Worm (Caenorhabditis elegans) whole organism, L1 larva: ENCODE data around the gene bbln-1.

ENCODE experiments used
- C34B4.2 ChIP-seq: sonication (generic microtip); optimal IDR thresholded peaks from 2 replicates; lab custom pipeline; 2017; ENCODE audit warnings: mild to moderate bottlenecking, missing genetic modification characterization, missing compliant biosample characterization
- F16B12.6 ChIP-seq: fragments of 150-350 bp; optimal IDR thresholded peaks from 2 replicates; lab custom pipeline; 2014; ENCODE audit warnings: missing biosample characterization, missing genetic modification characterization
- alr-1 ChIP-seq: fragments of 200-800 bp; sonication (Bioruptor generic); optimal IDR thresholded peaks from 2 replicates; lab custom pipeline; 2018; ENCODE audit warnings: borderline replicate concordance, mild to moderate bottlenecking, missing genetic modification characterization, missing compliant biosample characterization
- blmp-1 ChIP-seq: fragments of 150-350 bp; optimal IDR thresholded peaks from 2 replicates; lab custom pipeline; 2014; ENCODE audit warnings: missing biosample characterization, missing genetic modification characterization
- ceh-8 ChIP-seq: fragments of 200-800 bp; sonication (Bioruptor generic); optimal IDR thresholded peaks from 2 replicates; lab custom pipeline; 2018; ENCODE audit warnings: mild to moderate bottlenecking, missing genetic modification characterization, moderate library complexity, missing compliant biosample characterization
- ceh-82 ChIP-seq, 3 experiments: fragments of 150-350 bp in 1 of 3; sonication (generic microtip) in 2 of 3; optimal IDR thresholded peaks; 2 replicates each; lab custom pipeline; 2014 to 2017; ENCODE audit warnings: missing biosample characterization in 3 of 3, missing genetic modification characterization in 3 of 3
- ceh-88 ChIP-seq: fragments of 200-800 bp; sonication (Bioruptor generic); IDR thresholded peaks from 2 replicates; pipeline ENCODE4 v1.3.6; 2022; ENCODE audit warnings: missing genetic modification characterization, missing compliant biosample characterization
- ceh-90 ChIP-seq: sonication (generic microtip); optimal IDR thresholded peaks from 2 replicates; lab custom pipeline; 2016; ENCODE audit warnings: missing genetic modification characterization, missing compliant biosample characterization
- dpl-1 ChIP-seq, 3 experiments: fragments of 150-350 bp in 2 of 3; sonication (generic microtip) in 1 of 3; optimal IDR thresholded peaks; 2 replicates each; lab custom pipeline; 2014 to 2017; ENCODE audit warnings: missing biosample characterization in 3 of 3, missing genetic modification characterization in 3 of 3, missing genetic modification reagents in 3 of 3
- efl-1 ChIP-seq, 4 experiments: fragments of 150-350 bp; optimal IDR thresholded peaks in 3 of 4; peaks in 1 of 4; 1 replicate in 1 of 4; 2 replicates in 3 of 4; lab custom pipeline; 2014; ENCODE audit warnings: missing biosample characterization in 2 of 4, missing genetic modification characterization in 2 of 4, missing genetic modification reagents in 2 of 4
- efl-3 ChIP-seq: fragments of 200-800 bp; sonication (Bioruptor generic); optimal IDR thresholded peaks from 2 replicates; lab custom pipeline; 2018; ENCODE audit warnings: mild to moderate bottlenecking, missing genetic modification characterization, missing compliant biosample characterization
- egl-27 ChIP-seq, 2 experiments: fragments of 150-350 bp in 1 of 2; sonication (generic microtip); optimal IDR thresholded peaks; 3 replicates each; lab custom pipeline; 2017 to 2018; ENCODE audit warnings: missing biosample characterization in 2 of 2, missing genetic modification characterization in 2 of 2, missing genetic modification reagents in 2 of 2
- elt-2 ChIP-seq: sonication (generic microtip); optimal IDR thresholded peaks from 2 replicates; lab custom pipeline; 2016; ENCODE audit warnings: missing genetic modification characterization, mild to moderate bottlenecking, inconsistent platforms, missing compliant biosample characterization, missing genetic modification reagents
- elt-3 ChIP-seq, 6 experiments: fragments of 150-350 bp in 1 of 6; sonication (generic microtip); optimal IDR thresholded peaks; 2 replicates each; lab custom pipeline; 2017 to 2018; ENCODE audit warnings: missing biosample characterization in 6 of 6, missing genetic modification characterization in 6 of 6, inconsistent platforms in 1 of 6
- fkh-10 ChIP-seq: sonication (generic microtip); optimal IDR thresholded peaks from 2 replicates; lab custom pipeline; 2017; ENCODE audit warnings: missing biosample characterization, missing genetic modification reagents, missing genetic modification characterization
- fkh-8 ChIP-seq: sonication (generic microtip); optimal IDR thresholded peaks from 2 replicates; lab custom pipeline; 2016; ENCODE audit warnings: mild to moderate bottlenecking, missing genetic modification characterization, missing compliant biosample characterization
- fos-1 ChIP-seq: fragments of 150-350 bp; optimal IDR thresholded peaks from 2 replicates; lab custom pipeline; 2014; ENCODE audit warnings: missing biosample characterization, missing genetic modification characterization
- grh-1 ChIP-seq: fragments of 200-800 bp; sonication (Bioruptor generic); IDR thresholded peaks from 2 replicates; pipeline ENCODE4 v1.3.6; 2022; ENCODE audit warnings: missing genetic modification reagents, missing genetic modification characterization, missing compliant biosample characterization
- hlh-17 ChIP-seq: fragments of 200-800 bp; sonication (Bioruptor generic); optimal IDR thresholded peaks from 2 replicates; lab custom pipeline; 2018; ENCODE audit warnings: missing genetic modification characterization, mild to moderate bottlenecking, missing compliant biosample characterization, moderate library complexity, borderline replicate concordance
- hlh-4 ChIP-seq: sonication (generic microtip); optimal IDR thresholded peaks from 2 replicates; lab custom pipeline; 2016; ENCODE audit warnings: mild to moderate bottlenecking, missing genetic modification characterization, missing compliant biosample characterization
- irx-1 ChIP-seq: sonication (generic microtip); optimal IDR thresholded peaks from 2 replicates; lab custom pipeline; 2016; ENCODE audit warnings: missing genetic modification characterization, missing compliant biosample characterization
- lin-13 ChIP-seq: fragments of 150-350 bp; optimal IDR thresholded peaks from 2 replicates; lab custom pipeline; 2014; ENCODE audit warnings: missing biosample characterization, missing genetic modification reagents, missing genetic modification characterization
- lin-14 ChIP-seq: fragments of 200-800 bp; sonication (Bioruptor generic); optimal IDR thresholded peaks from 2 replicates; lab custom pipeline; 2018; ENCODE audit warnings: mild to moderate bottlenecking, missing genetic modification characterization, moderate library complexity, missing compliant biosample characterization
- lin-15B ChIP-seq: fragments of 150-350 bp; sonication (generic microtip); optimal IDR thresholded peaks from 3 replicates; lab custom pipeline; 2014; ENCODE audit warnings: missing biosample characterization, missing genetic modification characterization
- lin-35 ChIP-seq, 2 experiments: fragments of 150-350 bp; optimal IDR thresholded peaks; 2 replicates each; lab custom pipeline; 2014; ENCODE audit warnings: missing biosample characterization in 2 of 2, missing genetic modification characterization in 2 of 2, missing genetic modification reagents in 2 of 2
- lin-39 ChIP-seq: fragments of 150-350 bp; optimal IDR thresholded peaks from 2 replicates; lab custom pipeline; 2014; ENCODE audit warnings: missing biosample characterization, missing genetic modification reagents, missing genetic modification characterization
- lir-3 ChIP-seq: sonication (generic microtip); optimal IDR thresholded peaks from 2 replicates; lab custom pipeline; 2016; ENCODE audit warnings: mild to moderate bottlenecking, missing genetic modification characterization, moderate library complexity, missing compliant biosample characterization; ENCODE audit not compliant: poor library complexity
- mab-9 ChIP-seq: fragments of 200-800 bp; sonication (Bioruptor generic); IDR thresholded peaks from 2 replicates; pipeline ENCODE4 v1.3.6; 2022; ENCODE audit warnings: missing genetic modification reagents, missing genetic modification characterization, missing compliant biosample characterization
- mef-2 ChIP-seq: fragments of 150-350 bp; optimal IDR thresholded peaks from 2 replicates; lab custom pipeline; 2014; ENCODE audit warnings: missing biosample characterization, missing genetic modification characterization
- nhr-12 ChIP-seq: sonication (generic microtip); optimal IDR thresholded peaks from 2 replicates; lab custom pipeline; 2017; ENCODE audit warnings: missing biosample characterization, missing genetic modification characterization
- nhr-20 ChIP-seq: sonication (generic microtip); optimal IDR thresholded peaks from 2 replicates; lab custom pipeline; 2016; ENCODE audit warnings: mild to moderate bottlenecking, missing genetic modification characterization, missing compliant biosample characterization
- nhr-47 ChIP-seq: sonication (generic microtip); optimal IDR thresholded peaks from 2 replicates; lab custom pipeline; 2016; ENCODE audit warnings: mild to moderate bottlenecking, missing genetic modification characterization, moderate library complexity, missing compliant biosample characterization
- nhr-76 ChIP-seq: sonication (generic microtip); optimal IDR thresholded peaks from 2 replicates; lab custom pipeline; 2017; ENCODE audit warnings: missing biosample characterization, missing genetic modification characterization
- nhr-77 ChIP-seq: fragments of 150-350 bp; optimal IDR thresholded peaks from 2 replicates; lab custom pipeline; 2014; ENCODE audit warnings: missing biosample characterization, missing genetic modification characterization
- nhr-85 ChIP-seq: sonication (generic microtip); peaks from one replicate; lab custom pipeline; 2016; ENCODE audit warnings: missing genetic modification characterization, inconsistent platforms, missing compliant biosample characterization
- nhr-90 ChIP-seq: sonication (generic microtip); optimal IDR thresholded peaks from 2 replicates; lab custom pipeline; 2016; ENCODE audit warnings: mild to moderate bottlenecking, missing genetic modification characterization, missing compliant biosample characterization; ENCODE audit not compliant: poor library complexity
- pag-3 ChIP-seq: sonication (generic microtip); optimal IDR thresholded peaks from 2 replicates; lab custom pipeline; 2017; ENCODE audit warnings: missing genetic modification characterization, mild to moderate bottlenecking, missing compliant biosample characterization, antibody characterized with exemption, borderline replicate concordance; ENCODE audit not compliant: insufficient read depth
- pqm-1 ChIP-seq: sonication (generic microtip); optimal IDR thresholded peaks from 3 replicates; lab custom pipeline; 2017; ENCODE audit warnings: missing biosample characterization, missing genetic modification characterization
- rnt-1 ChIP-seq: sonication (generic microtip); optimal IDR thresholded peaks from 2 replicates; lab custom pipeline; 2016; ENCODE audit warnings: mild to moderate bottlenecking, missing genetic modification characterization, moderate library complexity, missing compliant biosample characterization
- skn-1 ChIP-seq: fragments of 150-350 bp; optimal IDR thresholded peaks from 2 replicates; lab custom pipeline; 2014; ENCODE audit warnings: missing biosample characterization, missing genetic modification characterization
- snpc-4 ChIP-seq: fragments of 150-350 bp; optimal IDR thresholded peaks from 2 replicates; lab custom pipeline; 2014; ENCODE audit warnings: missing biosample characterization, missing genetic modification characterization
- snu-23 ChIP-seq: sonication (generic microtip); optimal IDR thresholded peaks from 2 replicates; lab custom pipeline; 2016; ENCODE audit warnings: missing genetic modification characterization, missing compliant biosample characterization
- sptf-1 ChIP-seq: fragments of 150-350 bp; optimal IDR thresholded peaks from 2 replicates; lab custom pipeline; 2014; ENCODE audit warnings: missing biosample characterization, missing genetic modification characterization
- sup-37 ChIP-seq: fragments of 200-800 bp; sonication (Bioruptor generic); optimal IDR thresholded peaks from 2 replicates; lab custom pipeline; 2018; ENCODE audit warnings: mild to moderate bottlenecking, missing genetic modification characterization, missing compliant biosample characterization
- tlp-1 ChIP-seq: fragments of 150-350 bp; optimal IDR thresholded peaks from 2 replicates; lab custom pipeline; 2014; ENCODE audit warnings: missing biosample characterization, missing genetic modification characterization
- unc-30 ChIP-seq: sonication (generic microtip); optimal IDR thresholded peaks from 2 replicates; lab custom pipeline; 2017; ENCODE audit warnings: missing biosample characterization, missing genetic modification characterization
- unc-62 ChIP-seq: fragments of 150-350 bp; optimal IDR thresholded peaks from 2 replicates; lab custom pipeline; 2014; ENCODE audit warnings: missing biosample characterization, missing genetic modification reagents, missing genetic modification characterization
- unc-98 ChIP-seq: fragments of 200-800 bp; sonication (Bioruptor generic); IDR thresholded peaks from 2 replicates; pipeline ENCODE4 v1.3.6; 2022; ENCODE audit warnings: missing genetic modification characterization, missing compliant biosample characterization
- xbp-1 ChIP-seq: sonication (generic microtip); optimal IDR thresholded peaks from 2 replicates; lab custom pipeline; 2016; ENCODE audit warnings: missing genetic modification characterization, missing compliant biosample characterization
- zag-1 ChIP-seq: fragments of 150-350 bp; optimal IDR thresholded peaks from 2 replicates; lab custom pipeline; 2014; ENCODE audit warnings: missing biosample characterization, missing genetic modification characterization
- ztf-11 ChIP-seq, 2 experiments: sonication (generic microtip); optimal IDR thresholded peaks; 2 replicates each; lab custom pipeline; 2016 to 2017; ENCODE audit warnings: missing genetic modification characterization in 2 of 2, missing biosample characterization in 1 of 2, missing compliant biosample characterization in 1 of 2
- ztf-4 ChIP-seq: fragments of 150-350 bp; optimal IDR thresholded peaks from 2 replicates; lab custom pipeline; 2014; ENCODE audit warnings: missing biosample characterization, missing genetic modification characterization

Gene bbln-1

ce11 chrX:3111066-3111465 is 41.2 kb downstream of the bbln-1 start:
- TF ChIP-seq rnt-1 (tag; lab: Kevin White, UChicago) (no peak), elt-3 (tag; optimal IDR thresholded peaks at IDR 0.05; lab: Kevin White, UChicago) (no peak), snpc-4 (no peak), pag-3 (tag; lab: Kevin White, UChicago) (no peak), nhr-76 (no peak), efl-1 (optimal IDR thresholded peaks at IDR 0.05; lab: Kevin White, UChicago) (no peak), efl-1 (GFP tag; optimal IDR thresholded peaks at IDR 0.05 in 1 of 2; lab: Kevin White, UChicago) (no peak), dpl-1 (GFP tag; optimal IDR thresholded peaks at IDR 0.05; lab: Kevin White, UChicago) (peak in 1 of 3 experiments; percentile 14), ceh-82 (tag; optimal IDR thresholded peaks at IDR 0.05; lab: Kevin White, UChicago) (peak in 1 of 3 experiments; percentile 24), C34B4.2 (tag; lab: Kevin White, UChicago) (no peak), mab-9 (GFP tag; lab: Robert Waterston, UW) (peak; percentile 35; the same call in 1 of the 2 replicates), fos-1 (tag; lab: Kevin White, UChicago) (no peak), zag-1 (no peak), ceh-90 (tag; lab: Kevin White, UChicago) (no peak), lir-3 (tag; lab: Kevin White, UChicago) (no peak), snu-23 (GFP tag; lab: Kevin White, UChicago) (peak; percentile 40), hlh-4 (tag; lab: Kevin White, UChicago) (no peak), tlp-1 (tag; lab: Kevin White, UChicago) (no peak), fkh-8 (tag; lab: Kevin White, UChicago) (peak; percentile 70), blmp-1 (tag; lab: Kevin White, UChicago) (no peak), ceh-88 (no peak), nhr-12 (tag; lab: Kevin White, UChicago) (no peak), egl-27 (tag; optimal IDR thresholded peaks at IDR 0.05; lab: Kevin White, UChicago) (no peak), xbp-1 (tag; lab: Kevin White, UChicago) (peak; percentile 10), nhr-90 (no peak), lin-15B (tag; lab: Kevin White, UChicago) (no peak), lin-35 (GFP tag; optimal IDR thresholded peaks at IDR 0.05; lab: Kevin White, UChicago) (peak in 1 of 2 experiments; percentile 42), nhr-20 (tag; lab: Kevin White, UChicago) (peak; percentile 11), ceh-8 (GFP tag; lab: Kevin White, UChicago) (no peak), fkh-10 (GFP tag; lab: Kevin White, UChicago) (peak; percentile 6), mef-2 (tag; lab: Kevin White, UChicago) (no peak), unc-30 (tag; lab: Kevin White, UChicago) (no peak), F16B12.6 (tag; lab: Kevin White, UChicago) (no peak), ztf-4 (tag; lab: Kevin White, UChicago) (no peak), lin-13 (GFP tag; lab: Kevin White, UChicago) (no peak), lin-39 (no peak), unc-62 (no peak), ztf-11 (tag; optimal IDR thresholded peaks at IDR 0.05; lab: Kevin White, UChicago) (no peak), nhr-77 (no peak), sptf-1 (tag; lab: Kevin White, UChicago) (no peak), irx-1 (tag; lab: Kevin White, UChicago) (peak; percentile 45), hlh-17 (GFP tag; lab: Kevin White, UChicago) (no peak), grh-1 (no peak), efl-3 (GFP tag; lab: Kevin White, UChicago) (no peak), unc-98 (GFP tag; lab: Robert Waterston, UW) (no peak), sup-37 (GFP tag; lab: Kevin White, UChicago) (no peak), nhr-85 (peak; percentile 69), lin-14 (GFP tag; lab: Kevin White, UChicago) (peak; percentile 90), alr-1 (tag; lab: Kevin White, UChicago) (no peak), nhr-47 (tag; lab: Kevin White, UChicago) (peak; percentile 48), elt-2 (tag; lab: Kevin White, UChicago) (no peak), pqm-1 (no peak), skn-1 (tag; lab: Kevin White, UChicago) (no peak)
